Fruit fly (Drosophila melanogaster) S2 (cell line): ENCODE data around the gene cue.

Source experiments
- CG8478 ChIP-seq: fragments of >200 bp; optimal IDR thresholded peaks from 2 replicates; lab custom pipeline; 2018
- CTCF ChIP-seq, 2 experiments: fragments of >200 bp; optimal IDR thresholded peaks; 2 replicates each; lab custom pipeline; 2018

Gene cue

DNA sequence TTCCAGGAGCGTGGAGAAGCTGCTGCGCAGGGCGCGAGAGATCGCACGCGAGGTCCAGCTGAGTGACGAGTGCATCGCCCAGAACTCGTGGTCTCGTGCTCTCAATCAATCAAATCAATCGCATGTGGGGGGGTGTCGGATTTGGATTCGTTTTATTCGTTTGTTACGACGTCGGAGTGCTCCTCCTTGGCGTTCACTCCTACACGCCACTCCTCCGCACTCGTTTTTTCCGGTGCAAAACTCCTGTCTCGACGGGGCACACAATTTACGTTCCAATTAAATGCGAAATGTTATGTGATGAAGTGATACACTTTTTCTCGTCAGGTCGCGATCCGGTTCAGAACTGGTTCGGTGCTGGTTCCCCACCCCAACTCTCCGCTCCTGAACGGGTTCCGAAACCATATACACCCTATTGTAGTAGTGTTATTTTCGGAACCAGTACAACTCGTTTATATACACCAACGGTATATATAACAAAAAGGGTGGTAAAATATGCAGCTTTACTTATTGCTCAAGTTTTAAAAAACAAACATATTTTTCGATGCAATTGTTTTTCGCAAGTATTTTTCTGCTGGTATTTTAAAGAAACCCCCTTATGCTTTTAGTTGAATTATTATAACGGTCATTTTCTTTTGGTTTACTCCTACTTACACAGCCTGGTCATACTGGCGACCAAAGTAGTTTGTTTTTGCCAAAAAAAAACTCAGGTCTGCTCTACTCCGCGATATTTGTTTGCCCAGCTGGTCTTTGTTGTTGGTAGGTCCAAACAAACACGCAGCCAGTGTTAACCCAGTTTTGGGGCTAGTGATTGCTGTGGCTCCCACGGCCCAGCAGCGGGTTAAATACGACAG, 19.6 kb upstream of the cue start, which contains the start of the genes CG12091 and pns:
TSS of gene CG12091 (minus strand) at position 349 of the 851 bp plus-strand sequence.
TSS of gene pns (plus strand) at position 651 of the 851 bp plus-strand sequence.
- TF ChIP-seq CG8478 (lab: Kevin White, UChicago) = no peak
- TF ChIP-seq CTCF (optimal IDR thresholded peaks at IDR 0.05; lab: Kevin White, UChicago) = no peak

DNA sequence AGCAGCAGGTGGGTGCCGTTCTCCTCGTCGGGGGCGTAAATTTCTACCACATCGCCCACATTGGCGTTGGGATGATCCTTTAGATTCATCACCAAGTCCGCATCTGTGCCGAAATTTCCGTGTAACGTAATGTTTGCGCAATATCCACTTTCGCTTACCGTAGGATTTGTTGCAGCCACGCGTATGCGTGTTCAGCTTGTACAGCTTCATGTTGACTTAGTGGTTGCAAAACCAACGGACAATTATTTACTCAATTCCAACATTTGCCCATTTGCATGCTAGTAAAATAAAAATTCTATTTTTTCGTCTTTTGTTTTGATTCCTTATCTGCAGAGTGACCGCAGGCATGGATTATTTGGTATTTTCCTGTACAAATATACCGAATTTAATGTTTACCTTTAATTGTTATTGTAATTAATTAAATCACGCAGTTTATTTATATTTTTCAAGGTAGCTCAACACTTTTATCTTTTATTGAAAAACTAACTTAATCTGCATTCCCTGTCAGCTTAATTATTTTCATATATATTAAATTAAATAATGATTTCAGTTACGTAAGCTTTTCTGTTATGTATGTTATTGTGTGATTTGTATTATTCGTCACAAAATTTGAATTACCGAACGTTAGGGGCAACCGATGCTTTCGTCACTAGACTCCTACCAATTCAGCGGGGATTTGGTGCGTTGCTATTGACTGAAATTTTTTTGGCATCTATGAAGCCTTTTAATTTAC, 16.8 kb upstream of the cue start, which contains the start of gene Iml1:
TSS of gene Iml1 (minus strand) at position 336 of the 733 bp plus-strand sequence.
- TF ChIP-seq CG8478 (lab: Kevin White, UChicago) (no peak), CTCF (optimal IDR thresholded peaks at IDR 0.05; lab: Kevin White, UChicago) (no peak)

DNA sequence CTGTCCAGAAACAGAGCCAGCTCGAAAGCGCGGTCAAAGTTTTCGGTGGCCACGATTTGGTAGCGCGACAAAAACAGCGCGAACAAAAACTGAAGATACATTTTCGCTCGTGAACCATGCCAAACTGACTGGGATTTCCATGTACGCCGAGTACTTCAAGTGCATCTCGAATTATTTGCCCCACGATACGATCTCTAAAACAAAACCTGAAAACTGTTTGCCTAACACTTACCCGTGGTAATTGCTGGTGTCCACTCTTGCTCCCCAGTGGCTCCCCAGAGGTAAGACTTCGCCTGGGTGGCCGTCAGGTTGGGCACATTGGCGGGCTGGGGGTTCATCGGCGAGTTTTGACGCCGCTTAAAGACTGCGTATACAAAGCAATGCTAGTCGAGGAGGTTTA, 14.1 kb upstream of the cue start, which contains the start of gene Ir62a:
TSS of gene Ir62a (minus strand) at position 101 of the 400 bp plus-strand sequence.
- TF ChIP-seq CTCF (optimal IDR thresholded peaks at IDR 0.05; lab: Kevin White, UChicago) (no peak), CG8478 (lab: Kevin White, UChicago) (no peak)

DNA sequence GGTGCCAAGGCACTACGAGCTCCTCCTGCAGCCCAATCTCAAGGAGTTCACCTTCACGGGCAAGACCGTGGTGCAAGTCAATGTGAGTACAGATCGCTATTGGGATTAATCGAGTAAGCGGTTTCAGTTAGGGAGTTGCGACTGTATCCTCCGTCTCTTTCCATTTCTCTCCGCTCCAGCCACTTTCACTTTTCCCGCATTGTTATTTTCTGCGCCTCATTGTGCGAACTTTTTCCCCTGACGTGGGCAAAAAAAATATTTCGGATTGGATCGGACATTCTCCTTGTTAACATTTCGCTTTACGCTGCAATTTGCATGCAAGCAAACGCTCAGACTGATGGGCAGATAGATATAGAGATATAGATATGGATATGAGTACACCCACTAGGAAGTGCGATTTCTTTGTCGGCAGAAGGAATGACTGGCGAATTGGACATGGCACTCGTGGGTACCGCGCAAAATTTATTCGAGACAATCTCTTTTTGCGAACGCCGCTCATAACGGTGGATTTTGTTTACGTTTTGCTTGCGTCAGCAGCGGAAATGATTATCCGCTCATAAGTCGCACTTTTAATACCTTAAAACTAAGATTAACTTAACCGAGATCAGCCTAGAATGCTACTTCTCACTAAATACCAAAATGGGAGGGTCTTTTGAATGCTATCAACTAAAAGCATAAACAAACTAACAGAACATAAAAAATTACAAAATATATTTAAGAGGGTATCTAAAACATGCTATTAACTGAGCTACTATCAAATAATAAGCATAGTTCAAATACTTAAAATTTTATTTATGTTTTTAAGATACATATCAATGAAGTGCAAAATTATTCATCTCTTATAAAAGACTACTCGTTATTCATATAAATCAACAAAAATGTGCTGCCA, 1.9 kb upstream of the cue start:
- TF ChIP-seq CTCF (optimal IDR thresholded peaks at IDR 0.05; lab: Kevin White, UChicago) (no peak), CG8478 (lab: Kevin White, UChicago) (no peak)

DNA sequence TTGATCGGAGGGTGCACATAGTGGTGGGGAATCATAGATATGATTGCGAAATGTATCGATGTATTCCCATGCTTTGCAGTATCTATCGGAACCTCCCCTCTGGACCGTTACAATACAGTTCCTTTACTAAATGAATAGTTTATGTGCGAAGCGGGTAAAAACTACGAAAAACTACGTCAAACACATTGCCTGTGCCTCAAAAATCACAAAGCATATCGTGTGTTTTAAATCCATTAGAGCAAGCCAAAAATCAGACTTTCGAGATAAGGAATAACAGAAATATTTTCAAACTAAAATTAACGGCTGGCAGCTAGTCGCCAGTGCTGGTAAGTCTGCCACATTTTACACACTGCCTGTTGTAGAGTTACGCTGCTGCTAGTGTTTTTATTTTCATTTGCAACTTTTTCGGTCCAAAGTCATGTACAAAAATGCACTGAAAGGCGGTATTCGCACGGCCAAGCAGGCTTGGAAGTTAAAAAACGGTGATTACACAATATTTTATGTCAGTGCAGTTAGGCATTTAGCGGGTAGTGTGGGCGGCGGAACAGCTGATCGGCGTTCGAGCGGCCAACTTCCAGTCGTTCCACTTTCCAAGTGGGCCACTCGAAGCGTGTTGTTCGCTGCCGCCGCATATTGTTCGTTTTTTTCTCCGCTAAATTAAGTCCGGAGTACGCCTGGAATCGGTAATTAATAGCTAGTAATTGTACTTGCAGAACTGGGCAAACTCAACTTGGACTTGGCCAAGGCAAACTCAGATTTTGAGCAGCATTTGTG, 390 bp upstream of the cue start:
- TF ChIP-seq CG8478 (lab: Kevin White, UChicago) (no peak), CTCF (optimal IDR thresholded peaks at IDR 0.05; lab: Kevin White, UChicago) (peak in 1 of 2 experiments; percentile 12)

DNA sequence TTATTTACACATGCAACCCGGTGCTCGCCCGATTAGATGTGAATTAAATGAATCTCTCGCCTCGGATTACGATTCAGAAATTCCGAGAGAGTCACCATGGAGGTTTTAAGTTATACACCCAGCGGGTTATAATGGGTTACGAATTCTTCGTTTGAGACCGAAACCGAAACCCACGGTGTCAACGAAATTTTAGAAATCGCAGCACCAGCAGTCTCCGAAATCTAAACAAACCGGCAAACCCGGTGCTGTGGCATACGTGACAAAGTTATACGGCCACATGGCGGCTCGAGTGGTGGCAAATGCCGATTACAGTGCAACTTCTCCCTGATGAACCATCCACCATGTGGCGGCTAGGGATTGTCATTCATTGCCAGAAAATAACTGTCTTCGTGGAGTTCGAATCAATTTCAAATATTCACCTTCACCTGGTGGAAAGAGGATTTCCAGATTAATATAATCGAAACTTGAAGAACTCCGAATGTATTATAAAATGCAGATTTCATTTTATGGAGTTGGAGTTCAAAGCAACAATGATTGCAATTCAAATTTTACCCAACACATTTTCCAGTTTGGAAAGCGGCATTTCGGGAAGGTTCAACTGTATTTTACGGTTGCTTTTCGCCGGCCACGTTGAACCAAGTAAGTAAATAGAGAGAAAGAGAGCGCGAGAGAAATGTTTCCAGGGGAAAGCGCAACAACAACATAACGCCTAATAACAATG, 1.1 kb downstream of the cue start:
- TF ChIP-seq CG8478 (lab: Kevin White, UChicago) (no peak), CTCF (optimal IDR thresholded peaks at IDR 0.05; lab: Kevin White, UChicago) (no peak)

DNA sequence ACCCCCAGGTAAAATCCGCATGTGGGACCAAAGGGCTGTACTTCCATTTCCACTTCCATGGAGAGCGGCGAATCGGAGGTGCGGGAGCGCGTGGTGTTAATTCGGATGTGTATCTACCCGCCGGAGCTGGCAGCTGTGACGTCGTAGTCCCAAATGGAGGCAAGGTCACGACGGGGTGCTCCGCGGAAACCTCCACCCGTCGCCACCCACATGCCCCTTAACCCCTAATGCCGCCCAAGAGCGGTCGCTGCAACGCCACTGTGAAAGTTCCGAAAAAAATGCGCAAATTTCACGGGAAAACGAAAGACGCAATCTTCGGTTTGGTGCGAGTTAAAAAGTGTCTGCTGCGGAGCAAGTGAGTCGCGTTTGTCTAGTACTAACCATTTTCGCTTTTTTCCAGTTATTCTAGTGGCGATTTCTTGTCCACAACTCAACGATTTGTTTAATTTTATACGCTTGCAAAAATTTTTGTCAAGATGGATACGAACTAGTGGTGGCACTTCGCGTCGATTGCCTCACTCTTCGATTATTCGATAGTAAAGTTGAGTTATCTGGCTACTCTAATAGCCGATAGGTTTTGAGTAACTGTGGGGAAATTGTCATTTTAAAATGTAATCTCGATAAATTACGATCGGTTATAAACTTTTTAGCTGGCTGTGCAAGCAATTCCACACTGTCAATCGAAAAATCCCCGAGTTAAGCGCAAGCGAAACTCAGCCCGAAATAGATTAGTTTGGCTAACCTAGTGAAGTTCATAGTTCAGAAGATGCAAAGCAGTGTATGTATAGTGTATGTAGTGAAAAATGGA, 14.8 kb downstream of the cue start, which contains the start of the genes hfp and Psa:
TSS of gene hfp (minus strand) at position 505 of the 808 bp plus-strand sequence.
TSS of gene Psa (plus strand) at position 758 of the 808 bp plus-strand sequence.
- TF ChIP-seq CG8478 (lab: Kevin White, UChicago) (no peak), CTCF (optimal IDR thresholded peaks at IDR 0.05; lab: Kevin White, UChicago) (no peak)

DNA sequence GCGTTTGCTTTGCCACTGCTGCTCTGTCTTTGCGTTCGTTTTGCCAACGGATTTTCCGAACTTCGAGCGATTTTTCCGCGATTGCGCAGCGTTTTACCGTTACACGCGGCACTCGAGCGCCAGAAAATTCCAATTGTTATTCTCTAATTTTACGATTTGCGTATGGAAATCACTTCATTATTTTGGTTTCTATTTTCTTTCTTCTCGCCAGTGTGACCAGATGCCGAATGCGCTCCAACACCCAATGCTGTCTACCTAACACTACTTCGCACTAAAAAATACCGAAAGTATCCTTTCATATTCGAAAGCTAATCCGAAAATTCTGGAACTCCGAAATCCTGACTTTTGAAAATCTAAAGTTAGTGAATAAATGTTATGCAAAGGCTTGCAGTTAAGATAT, 20.7 kb downstream of the cue start, which contains the start of gene CG12084:
TSS of gene CG12084 (minus strand) at position 236 of the 400 bp plus-strand sequence.
- TF ChIP-seq CG8478 (lab: Kevin White, UChicago) (no peak), CTCF (optimal IDR thresholded peaks at IDR 0.05; lab: Kevin White, UChicago) (peak in 1 of 2 experiments; percentile 6)

DNA sequence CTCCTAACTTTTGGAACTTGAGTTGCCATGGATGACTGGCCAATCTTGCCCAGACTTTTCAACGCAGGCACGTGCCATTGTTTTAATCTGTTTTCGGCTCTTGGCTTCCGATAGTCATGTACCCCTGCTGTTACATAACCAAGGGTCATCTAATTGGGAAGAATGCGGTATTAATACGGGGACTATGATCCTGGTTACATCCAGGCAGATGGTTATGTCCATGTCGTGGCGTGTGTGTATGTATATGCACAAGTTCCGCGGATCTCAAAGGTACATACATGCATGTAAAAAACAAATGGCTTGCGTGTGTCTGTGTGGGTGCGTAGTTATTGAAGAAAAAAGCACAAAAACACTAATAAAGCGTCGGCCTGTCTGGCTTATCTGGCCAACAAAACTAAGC, 21.3 kb downstream of the cue start:
- TF ChIP-seq CTCF (optimal IDR thresholded peaks at IDR 0.05; lab: Kevin White, UChicago) (no peak), CG8478 (lab: Kevin White, UChicago) (no peak)

DNA sequence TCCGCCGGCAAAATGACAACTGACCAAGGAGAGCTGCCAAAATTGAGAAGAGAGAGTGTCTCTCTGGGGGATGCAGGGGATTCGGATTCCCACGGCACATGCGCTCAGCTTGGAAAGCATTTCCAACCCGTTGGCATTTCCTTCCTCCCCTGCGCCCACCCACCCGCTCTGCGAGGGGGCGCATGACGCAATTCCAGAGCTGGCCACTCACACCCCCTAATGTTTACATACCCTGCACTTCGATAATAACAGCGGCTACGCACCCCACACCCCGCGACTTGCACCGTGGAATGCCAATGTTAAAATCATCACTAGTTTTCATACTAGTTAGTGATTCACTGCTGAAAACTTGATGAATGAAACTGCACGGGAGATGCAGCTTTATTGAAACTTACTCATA, 27.5 kb downstream of the cue start, which contains the start of gene stet:
TSS of gene stet (minus strand) at position 25 of the 400 bp plus-strand sequence.
- no peak for TF ChIP-seq CG8478 (lab: Kevin White, UChicago)

DNA sequence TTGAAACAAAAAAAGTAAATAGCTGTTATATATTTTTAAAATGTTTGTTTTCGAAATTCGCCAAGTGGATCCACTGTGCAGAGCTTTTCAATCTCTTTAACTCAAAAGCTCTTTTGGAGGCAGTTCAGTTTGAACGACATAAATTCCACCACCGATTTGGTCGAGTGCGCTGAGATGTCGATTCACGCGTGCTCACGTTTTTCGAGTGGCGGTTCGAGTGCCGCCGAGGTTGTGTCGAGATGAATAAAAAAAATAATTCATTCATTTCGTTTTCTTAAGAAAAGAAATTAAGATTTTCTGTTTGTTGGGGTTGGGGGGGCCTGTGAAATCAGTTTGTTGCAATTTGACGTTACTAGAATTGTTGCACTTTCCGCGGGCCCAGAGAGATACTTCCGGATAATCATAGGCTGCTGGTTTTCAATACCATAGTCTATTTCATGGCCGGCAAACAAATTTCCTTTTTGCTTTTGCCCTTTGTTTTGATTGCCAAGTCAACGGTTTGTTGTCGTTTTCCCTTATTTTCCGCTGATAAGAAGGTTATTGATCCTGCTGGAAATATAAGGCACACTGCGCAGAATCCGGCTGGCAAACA, 28.4 kb downstream of the cue start:
- TF ChIP-seq CTCF (optimal IDR thresholded peaks at IDR 0.05; lab: Kevin White, UChicago) (no peak), CG8478 (lab: Kevin White, UChicago) (no peak)
